Fruit fly (Drosophila melanogaster) whole organism, embryonic: Measurements from ENCODE around the gene CG42758.

ENCODE experiments used
- B-H2 ChIP-seq: fragments of 200-800 bp; sonication (Bioruptor generic); optimal IDR thresholded peaks from 2 replicates; lab custom pipeline; 2018; ENCODE audit warnings: missing biosample characterization, mild to moderate bottlenecking, missing genetic modification characterization
- CG10209 ChIP-seq: fragments of 200-800 bp; sonication (Bioruptor generic); optimal IDR thresholded peaks from 3 replicates; lab custom pipeline; 2017; ENCODE audit warnings: missing biosample characterization, mild to moderate bottlenecking, missing genetic modification characterization, missing genetic modification reagents
- CG11456 ChIP-seq: fragments of 200-800 bp; sonication (Bioruptor generic); IDR thresholded peaks from 3 replicates; pipeline ENCODE4 v1.3.6; 2022; ENCODE audit warnings: missing biosample characterization, missing genetic modification characterization
- CG12391 ChIP-seq: fragments of 200-800 bp; sonication (Bioruptor generic); optimal IDR thresholded peaks from 3 replicates; lab custom pipeline; 2018; ENCODE audit warnings: missing biosample characterization, mild to moderate bottlenecking, missing genetic modification characterization, moderate library complexity
- CG14441 ChIP-seq: fragments of 200-800 bp; sonication (Bioruptor generic); IDR thresholded peaks from 2 replicates; pipeline ENCODE4 v1.3.6; 2022; ENCODE audit warnings: missing biosample characterization, missing genetic modification characterization
- CG1603 ChIP-seq: fragments of 200-800 bp; sonication (Bioruptor generic); optimal IDR thresholded peaks from 2 replicates; lab custom pipeline; 2019; ENCODE audit warnings: missing biosample characterization, mild to moderate bottlenecking, missing genetic modification characterization, moderate library complexity
- CG16779 ChIP-seq: fragments of 200-800 bp; sonication (Bioruptor generic); IDR thresholded peaks from 2 replicates; pipeline ENCODE4 v1.3.6; 2022; ENCODE audit warnings: missing biosample characterization, missing genetic modification characterization
- CG17829 ChIP-seq: fragments of 200-800 bp; optimal IDR thresholded peaks from 2 replicates; lab custom pipeline; 2019; ENCODE audit warnings: missing biosample characterization, mild to moderate bottlenecking, missing genetic modification characterization, moderate library complexity
- CG30020 ChIP-seq: fragments of 200-800 bp; optimal IDR thresholded peaks from 2 replicates; lab custom pipeline; 2019; ENCODE audit warnings: missing biosample characterization, mild to moderate bottlenecking, missing genetic modification characterization, moderate library complexity
- CG3163 ChIP-seq: fragments of 200-800 bp; sonication (Bioruptor generic); optimal IDR thresholded peaks from 3 replicates; lab custom pipeline; 2016; ENCODE audit warnings: missing biosample characterization, missing genetic modification characterization
- CG32767 ChIP-seq: fragments of 200-800 bp; sonication (Bioruptor generic); IDR thresholded peaks from 2 replicates; pipeline ENCODE4 v1.3.6; 2022; ENCODE audit warnings: missing biosample characterization, missing genetic modification characterization
- CG3281 ChIP-seq: fragments of 200-800 bp; sonication (Bioruptor generic); optimal IDR thresholded peaks from 3 replicates; lab custom pipeline; 2017; ENCODE audit warnings: missing biosample characterization, mild to moderate bottlenecking, missing genetic modification characterization
- CG34376 ChIP-seq: fragments of 200-800 bp; sonication (Bioruptor generic); optimal IDR thresholded peaks from 2 replicates; lab custom pipeline; 2018; ENCODE audit warnings: missing biosample characterization, mild to moderate bottlenecking, missing genetic modification characterization
- CG4707 ChIP-seq: fragments of 200-800 bp; sonication (Bioruptor generic); optimal IDR thresholded peaks from 2 replicates; lab custom pipeline; 2018; ENCODE audit warnings: missing biosample characterization, mild to moderate bottlenecking, missing genetic modification characterization, moderate library complexity
- CG5245 ChIP-seq: fragments of 200-800 bp; sonication (Bioruptor generic); optimal IDR thresholded peaks from 3 replicates; lab custom pipeline; 2016; ENCODE audit warnings: missing biosample characterization, missing genetic modification characterization
- CG6791 ChIP-seq: fragments of 200-800 bp; sonication (Bioruptor generic); IDR thresholded peaks from 3 replicates; pipeline ENCODE4 v1.3.6; 2022; ENCODE audit warnings: missing biosample characterization, missing genetic modification characterization; ENCODE audit not compliant: partially characterized antibody
- CG8290 ChIP-seq, 3 experiments: fragments of 200-800 bp; sonication (Bioruptor generic); optimal IDR thresholded peaks; 2 replicates each; lab custom pipeline; 2016 to 2019; ENCODE audit warnings: missing biosample characterization in 3 of 3, missing genetic modification characterization in 3 of 3, mild to moderate bottlenecking in 2 of 3, moderate library complexity in 1 of 3
- CG9215 ChIP-seq: fragments of 200-800 bp; sonication (Bioruptor generic); IDR thresholded peaks from 2 replicates; pipeline ENCODE4 v1.3.6; 2022; ENCODE audit warnings: missing biosample characterization, missing genetic modification characterization
- CG9932 ChIP-seq: fragments of 200-800 bp; sonication (Bioruptor generic); IDR thresholded peaks from 2 replicates; pipeline ENCODE4 v1.3.6; 2022; ENCODE audit warnings: missing biosample characterization, missing genetic modification characterization
- CHES-1-like ChIP-seq: fragments of 200-800 bp; sonication (Bioruptor generic); optimal IDR thresholded peaks from 2 replicates; lab custom pipeline; 2016; ENCODE audit warnings: missing biosample characterization, missing genetic modification characterization
- Drgx ChIP-seq: fragments of 200-800 bp; sonication (Bioruptor generic); IDR thresholded peaks from 2 replicates; pipeline ENCODE4 v1.3.6; 2022; ENCODE audit warnings: missing biosample characterization, missing genetic modification characterization
- Hr78 ChIP-seq, 2 experiments: fragments of 200-800 bp in 1 of 2; fragments of >200 bp in 1 of 2; sonication (Bioruptor generic) in 1 of 2; optimal IDR thresholded peaks; 2 replicates each; lab custom pipeline; 2017 to 2019; ENCODE audit warnings: missing biosample characterization in 2 of 2, missing genetic modification characterization in 2 of 2, mild to moderate bottlenecking in 1 of 2, moderate library complexity in 1 of 2
- Meics ChIP-seq: fragments of 200-800 bp; sonication (Bioruptor generic); optimal IDR thresholded peaks from 2 replicates; lab custom pipeline; 2017; ENCODE audit warnings: missing biosample characterization, mild to moderate bottlenecking, missing genetic modification characterization
- Myb ChIP-seq: fragments of 200-800 bp; sonication (Bioruptor generic); optimal IDR thresholded peaks from 2 replicates; lab custom pipeline; 2016; ENCODE audit warnings: missing biosample characterization, missing genetic modification characterization
- Neu2 ChIP-seq: fragments of 200-800 bp; sonication (Bioruptor generic); optimal IDR thresholded peaks from 3 replicates; lab custom pipeline; 2016; ENCODE audit warnings: missing biosample characterization, missing genetic modification characterization, borderline replicate concordance
- Rfx ChIP-seq: fragments of 200-800 bp; sonication (Bioruptor generic); IDR thresholded peaks from 2 replicates; pipeline ENCODE4 v1.3.6; 2022; ENCODE audit warnings: missing biosample characterization, missing genetic modification characterization
- Xbp1 ChIP-seq: fragments of 200-800 bp; sonication (Bioruptor generic); optimal IDR thresholded peaks from 3 replicates; lab custom pipeline; 2016; ENCODE audit warnings: missing biosample characterization, mild to moderate bottlenecking, missing genetic modification characterization
- Xrp1 ChIP-seq: fragments of 200-800 bp; sonication (Bioruptor generic); IDR thresholded peaks from 2 replicates; pipeline ENCODE4 v1.3.6; 2022; ENCODE audit warnings: missing biosample characterization, missing genetic modification characterization
- caup ChIP-seq: fragments of 200-800 bp; sonication (Bioruptor generic); optimal IDR thresholded peaks from 3 replicates; lab custom pipeline; 2017; ENCODE audit warnings: missing biosample characterization, mild to moderate bottlenecking, missing genetic modification characterization, moderate library complexity; ENCODE audit not compliant: severe bottlenecking
- danr ChIP-seq: fragments of 200-800 bp; sonication (Bioruptor generic); IDR thresholded peaks from 2 replicates; pipeline ENCODE4 v1.3.6; 2022; ENCODE audit warnings: missing biosample characterization, missing genetic modification characterization
- fd102C ChIP-seq: fragments of 200-800 bp; sonication (Bioruptor generic); optimal IDR thresholded peaks from 2 replicates; lab custom pipeline; 2018; ENCODE audit warnings: missing biosample characterization, mild to moderate bottlenecking, missing genetic modification characterization, moderate library complexity
- fru ChIP-seq: fragments of >200 bp; optimal IDR thresholded peaks from 2 replicates; lab custom pipeline; 2017
- ftz-f1 ChIP-seq: fragments of 200-800 bp; sonication (Bioruptor generic); optimal IDR thresholded peaks from 2 replicates; lab custom pipeline; 2016; ENCODE audit warnings: missing biosample characterization, missing genetic modification characterization
- her ChIP-seq: fragments of 200-800 bp; sonication (Bioruptor generic); optimal IDR thresholded peaks from 2 replicates; lab custom pipeline; 2016; ENCODE audit warnings: missing biosample characterization, missing genetic modification characterization
- inv ChIP-seq: fragments of 200-800 bp; sonication (Bioruptor generic); IDR thresholded peaks from 2 replicates; pipeline ENCODE4 v1.3.6; 2022; ENCODE audit warnings: missing biosample characterization, missing genetic modification characterization; ENCODE audit not compliant: partially characterized antibody
- lmd ChIP-seq: fragments of 200-800 bp; sonication (Bioruptor generic); IDR thresholded peaks from 2 replicates; pipeline ENCODE4 v1.3.6; 2022; ENCODE audit warnings: missing biosample characterization, missing genetic modification characterization
- oc ChIP-seq: fragments of 200-800 bp; sonication (Bioruptor generic); optimal IDR thresholded peaks from 2 replicates; lab custom pipeline; 2018; ENCODE audit warnings: missing biosample characterization, mild to moderate bottlenecking, missing genetic modification characterization, moderate library complexity
- odd ChIP-seq: fragments of 200-800 bp; sonication (Bioruptor generic); optimal IDR thresholded peaks from 2 replicates; lab custom pipeline; 2017; ENCODE audit warnings: missing biosample characterization, mild to moderate bottlenecking, missing genetic modification characterization
- org-1 ChIP-seq: fragments of 200-800 bp; sonication (Bioruptor generic); optimal IDR thresholded peaks from 2 replicates; lab custom pipeline; 2017; ENCODE audit warnings: missing biosample characterization, missing genetic modification characterization
- prd ChIP-seq, 3 experiments: fragments of >200 bp in 2 of 3; fragments of 200-800 bp in 1 of 3; sonication (Bioruptor generic) in 1 of 3; optimal IDR thresholded peaks in 2 of 3; IDR thresholded peaks in 1 of 3; 2 replicates in 2 of 3; 3 replicates in 1 of 3; pipeline versions ENCODE4 v1.3.6 to Lab custom; 2017 to 2022; ENCODE audit warnings: missing biosample characterization in 1 of 3, missing genetic modification characterization in 1 of 3
- row ChIP-seq: fragments of 200-800 bp; sonication (Bioruptor generic); IDR thresholded peaks from 3 replicates; pipeline ENCODE4 v1.3.6; 2022; ENCODE audit warnings: missing biosample characterization, missing genetic modification characterization
- slbo ChIP-seq: fragments of 200-800 bp; sonication (Bioruptor generic); IDR thresholded peaks from 2 replicates; pipeline ENCODE4 v1.3.6; 2022; ENCODE audit warnings: missing biosample characterization, missing genetic modification characterization
- sna ChIP-seq: fragments of 200-800 bp; sonication (Bioruptor generic); IDR thresholded peaks from 2 replicates; pipeline ENCODE4 v1.3.6; 2022; ENCODE audit warnings: missing biosample characterization, missing genetic modification characterization; ENCODE audit not compliant: partially characterized antibody
- ssp ChIP-seq: fragments of 200-800 bp; sonication (Bioruptor generic); IDR thresholded peaks from 2 replicates; pipeline ENCODE4 v1.3.6; 2022; ENCODE audit warnings: missing biosample characterization, missing genetic modification characterization
- tll ChIP-seq, 2 experiments: fragments of 200-800 bp in 1 of 2; fragments of >200 bp in 1 of 2; sonication (Bioruptor generic) in 1 of 2; optimal IDR thresholded peaks; 2 replicates each; lab custom pipeline; 2017 to 2019; ENCODE audit warnings: missing biosample characterization in 2 of 2, missing genetic modification characterization in 2 of 2, mild to moderate bottlenecking in 1 of 2, moderate library complexity in 1 of 2
- tx ChIP-seq: fragments of 200-800 bp; sonication (Bioruptor generic); optimal IDR thresholded peaks from 2 replicates; lab custom pipeline; 2016; ENCODE audit warnings: missing biosample characterization, missing genetic modification characterization
- unc-4 ChIP-seq: fragments of 200-800 bp; sonication (Bioruptor generic); IDR thresholded peaks from 2 replicates; pipeline ENCODE4 v1.3.6; 2022; ENCODE audit warnings: missing biosample characterization, missing genetic modification characterization; ENCODE audit not compliant: partially characterized antibody
- z ChIP-seq: fragments of 200-800 bp; sonication (Bioruptor generic); IDR thresholded peaks from 3 replicates; pipeline ENCODE4 v1.3.6; 2022; ENCODE audit warnings: missing biosample characterization, missing genetic modification characterization

Gene CG42758

DNA sequence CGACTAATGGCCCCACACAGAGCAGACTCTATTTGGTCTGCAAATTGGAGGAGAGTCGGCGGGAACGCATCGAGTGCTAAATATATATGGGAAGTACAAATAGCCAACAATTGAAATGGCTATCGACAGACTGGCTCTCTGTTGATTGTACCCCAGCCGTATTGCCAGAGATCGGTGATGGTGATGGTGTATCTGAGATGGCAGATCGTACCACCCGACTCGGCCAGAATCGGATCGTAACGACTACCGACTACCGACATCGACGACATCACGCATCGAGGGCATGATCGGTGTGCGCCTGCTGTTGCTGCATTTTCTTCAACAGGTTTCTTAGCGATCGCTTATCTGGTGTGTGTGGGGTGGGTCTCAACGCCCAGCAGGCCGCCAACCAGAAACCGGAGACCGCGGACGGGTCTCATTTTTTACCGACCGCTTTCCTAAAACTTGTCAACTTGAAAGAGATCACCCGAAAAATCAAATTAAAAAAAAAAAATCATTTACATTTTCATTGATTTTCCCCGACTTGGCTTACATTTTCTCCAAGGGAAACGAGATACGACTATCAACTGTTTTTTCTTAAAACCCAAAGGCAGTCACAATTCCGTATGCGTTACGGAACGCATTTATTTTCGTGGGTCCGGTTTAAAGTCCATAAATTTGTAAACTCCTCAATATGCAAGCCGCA, 23.1 kb upstream of the CG42758 start (continued):
- no peak for TF ChIP-seq ftz-f1 (GFP tag; lab: Kevin White, UChicago)
- no peak for TF ChIP-seq CG9215 (GFP tag; lab: Robert Waterston, UW)
- TF ChIP-seq tll (GFP tag; optimal IDR thresholded peaks at IDR 0.05; lab: Kevin White, UChicago): no peak
- no peak for TF ChIP-seq tx (GFP tag; lab: Kevin White, UChicago)
- peak; percentile 40 for TF ChIP-seq CG1603 (tag; lab: Kevin White, UChicago)
- TF ChIP-seq unc-4 (GFP tag; lab: Robert Waterston, UW): no peak
- TF ChIP-seq org-1 (GFP tag; lab: Kevin White, UChicago): no peak
- no peak for TF ChIP-seq slbo (GFP tag; lab: Robert Waterston, UW)
- peak; percentile 33 for TF ChIP-seq odd (GFP tag; lab: Kevin White, UChicago)
- no peak for TF ChIP-seq fru (lab: Kevin White, UChicago)
- no peak for TF ChIP-seq sna (GFP tag; lab: Robert Waterston, UW)
- TF ChIP-seq row (GFP tag; lab: Robert Waterston, UW): peak; percentile 14; the same call in 1 of the 3 replicates
- TF ChIP-seq CG4707 (GFP tag; lab: Kevin White, UChicago): no peak
- no peak for TF ChIP-seq CG12391 (tag; lab: Kevin White, UChicago)
- TF ChIP-seq CG30020 (tag; lab: Kevin White, UChicago): no peak
- TF ChIP-seq B-H2 (GFP tag; lab: Kevin White, UChicago): no peak
- no peak for TF ChIP-seq CHES-1-like (GFP tag; lab: Kevin White, UChicago)
- TF ChIP-seq CG11456 (GFP tag; lab: Robert Waterston, UW): no peak
- TF ChIP-seq her (GFP tag; lab: Kevin White, UChicago): no peak
- peak; percentile 27 for TF ChIP-seq CG3281 (GFP tag; lab: Kevin White, UChicago)
- no peak for TF ChIP-seq CG3163 (GFP tag; lab: Kevin White, UChicago)
- TF ChIP-seq CG9932 (GFP tag; lab: Robert Waterston, UW): no peak
- TF ChIP-seq lmd (GFP tag; lab: Robert Waterston, UW): no peak
- TF ChIP-seq CG16779 (GFP tag; lab: Robert Waterston, UW): no peak
- TF ChIP-seq prd (optimal IDR thresholded peaks at IDR 0.05; lab: Kevin White, UChicago): no peak
- TF ChIP-seq prd (GFP tag; IDR thresholded peaks at IDR 0.05; lab: Robert Waterston, UW): no peak
- 0 out of 3 replicates have a peak, but pooled peaks have one; percentile 43 for TF ChIP-seq z (GFP tag; lab: Robert Waterston, UW)
- TF ChIP-seq CG17829 (tag; lab: Kevin White, UChicago): peak; percentile 24
- no peak for TF ChIP-seq inv (GFP tag; lab: Robert Waterston, UW)
- no peak for TF ChIP-seq Xbp1 (GFP tag; lab: Kevin White, UChicago)
- TF ChIP-seq ssp (GFP tag; lab: Robert Waterston, UW): no peak
- TF ChIP-seq CG6791 (GFP tag; lab: Robert Waterston, UW): no peak; the same call in 2 of the 3 replicates
- no peak for TF ChIP-seq CG34376 (GFP tag; lab: Kevin White, UChicago)
- no peak for TF ChIP-seq Hr78 (GFP tag; optimal IDR thresholded peaks at IDR 0.05; lab: Kevin White, UChicago)
- TF ChIP-seq CG14441 (GFP tag; lab: Robert Waterston, UW): peak; percentile 51
- TF ChIP-seq caup (GFP tag; lab: Kevin White, UChicago): peak; percentile 33
- TF ChIP-seq Myb (GFP tag; lab: Kevin White, UChicago): no peak
- no peak for TF ChIP-seq Xrp1 (GFP tag; lab: Robert Waterston, UW)
- peak; percentile 35 for TF ChIP-seq CG10209 (GFP tag; lab: Kevin White, UChicago)
- TF ChIP-seq Neu2: no peak
- no peak for TF ChIP-seq CG5245 (GFP tag; lab: Kevin White, UChicago)
- peak; percentile 31 for TF ChIP-seq oc (tag; lab: Kevin White, UChicago)
- TF ChIP-seq CG32767 (GFP tag; lab: Robert Waterston, UW): 0 out of 2 replicates have a peak, but pooled peaks have one; percentile 23
- TF ChIP-seq Drgx (GFP tag; lab: Robert Waterston, UW): peak; percentile 64
- no peak for TF ChIP-seq danr
- 0 out of 2 replicates have a peak, but pooled peaks have one; percentile 9 for TF ChIP-seq Rfx (GFP tag; lab: Robert Waterston, UW)
- TF ChIP-seq Meics (GFP tag; lab: Kevin White, UChicago): peak; percentile 49
- TF ChIP-seq fd102C (GFP tag; lab: Kevin White, UChicago): no peak
- peak; percentile 5 for TF ChIP-seq CG8290 (GFP tag; optimal IDR thresholded peaks at IDR 0.05; lab: Kevin White, UChicago)
- TF ChIP-seq CG8290 (tag; optimal IDR thresholded peaks at IDR 0.05; lab: Kevin White, UChicago): peak in 1 of 2 experiments; percentile 84
